Worm (Caenorhabditis elegans): ENCODE data around the gene hadb-1.

ce11 chrIII:8718592-8718991 lies 30.3 kb upstream of the hadb-1 start:
- TF ChIP-seq nhr-28 (tag; optimal IDR thresholded peaks at IDR 0.05) (no peak), zag-1 (tag; optimal IDR thresholded peaks at IDR 0.05) (no peak)
